Worm (Caenorhabditis elegans): ENCODE measurements around the gene acbp-3.

ce11 chrX:10880509-10880908 lies 22.6 kb upstream of the acbp-3 start, which contains the start of gene T21E8.4:
- no peak for TF ChIP-seq nhr-237 (tag; optimal IDR thresholded peaks at IDR 0.05)
- no peak for TF ChIP-seq elt-1 (tag; optimal IDR thresholded peaks at IDR 0.05; ENCODE audit: borderline replicate concordance, insufficient read depth)
- TF ChIP-seq elt-3 (tag; optimal IDR thresholded peaks at IDR 0.05): no peak
- TF ChIP-seq mep-1 (tag; optimal IDR thresholded peaks at IDR 0.05): no peak
- no peak for TF ChIP-seq unc-39 (tag; optimal IDR thresholded peaks at IDR 0.05)
- TF ChIP-seq ztf-11 (tag; optimal IDR thresholded peaks at IDR 0.05): no peak

Data from whole organism, mixed stage, embryonic.